Worm (Caenorhabditis elegans) whole organism, late embryonic: ENCODE measurements around the gene scl-27.

Source experiments
- C38D4.7 ChIP-seq: fragments of 200-800 bp; sonication (Bioruptor generic); optimal IDR thresholded peaks from 2 replicates; lab custom pipeline; 2018; ENCODE audit warnings: mild to moderate bottlenecking, missing genetic modification characterization, moderate library complexity, missing compliant biosample characterization
- F13H6.1 ChIP-seq: sonication (generic microtip); optimal IDR thresholded peaks from 2 replicates; lab custom pipeline; 2016; ENCODE audit warnings: missing genetic modification characterization, missing compliant biosample characterization
- K09A11.1 ChIP-seq: sonication (generic microtip); optimal IDR thresholded peaks from 2 replicates; lab custom pipeline; 2017; ENCODE audit warnings: antibody characterized with exemption, mild to moderate bottlenecking, missing genetic modification characterization, missing compliant biosample characterization; ENCODE audit not compliant: insufficient read depth
- ceh-2 ChIP-seq: sonication (generic microtip); optimal IDR thresholded peaks from 2 replicates; lab custom pipeline; 2016; ENCODE audit warnings: missing genotype, missing genetic modification characterization, missing compliant biosample characterization
- ceh-34 ChIP-seq: sonication (generic microtip); optimal IDR thresholded peaks from 2 replicates; lab custom pipeline; 2016; ENCODE audit warnings: mild to moderate bottlenecking, missing genetic modification characterization, missing compliant biosample characterization
- ceh-45 ChIP-seq: fragments of 200-800 bp; sonication (Bioruptor generic); IDR thresholded peaks from 2 replicates; pipeline ENCODE4 v1.3.6; 2022; ENCODE audit warnings: missing genetic modification reagents, missing genetic modification characterization, missing compliant biosample characterization
- ceh-6 ChIP-seq: fragments of 200-800 bp; sonication (Bioruptor generic); optimal IDR thresholded peaks from 2 replicates; lab custom pipeline; 2018; ENCODE audit warnings: mild to moderate bottlenecking, missing genetic modification characterization, missing compliant biosample characterization
- dmd-4 ChIP-seq: sonication (generic microtip); optimal IDR thresholded peaks from 2 replicates; lab custom pipeline; 2016; ENCODE audit warnings: borderline replicate concordance, missing genetic modification characterization, missing compliant biosample characterization
- dve-1 ChIP-seq: sonication (generic microtip); optimal IDR thresholded peaks from 2 replicates; lab custom pipeline; 2017; ENCODE audit warnings: antibody characterized with exemption, mild to moderate bottlenecking, missing genetic modification characterization, missing compliant biosample characterization
- elt-2 ChIP-seq: sonication (generic microtip); optimal IDR thresholded peaks from 2 replicates; lab custom pipeline; 2016; ENCODE audit warnings: missing genetic modification reagents, missing genetic modification characterization, missing compliant biosample characterization
- elt-4 ChIP-seq: sonication (generic microtip); optimal IDR thresholded peaks from 2 replicates; lab custom pipeline; 2016; ENCODE audit warnings: missing genetic modification characterization, missing compliant biosample characterization
- eyg-1 ChIP-seq: sonication (generic microtip); optimal IDR thresholded peaks from 2 replicates; lab custom pipeline; 2016; ENCODE audit warnings: missing genotype, missing genetic modification characterization, missing compliant biosample characterization
- fax-1 ChIP-seq: sonication (generic microtip); optimal IDR thresholded peaks from 2 replicates; lab custom pipeline; 2016; ENCODE audit warnings: missing genotype, missing genetic modification characterization, missing compliant biosample characterization
- fkh-6 ChIP-seq: sonication (generic microtip); optimal IDR thresholded peaks from 2 replicates; lab custom pipeline; 2016; ENCODE audit warnings: missing genetic modification characterization, missing compliant biosample characterization
- hlh-13 ChIP-seq: fragments of 200-800 bp; sonication (Bioruptor generic); optimal IDR thresholded peaks from 2 replicates; lab custom pipeline; 2018; ENCODE audit warnings: mild to moderate bottlenecking, missing genetic modification characterization, missing compliant biosample characterization
- hlh-15 ChIP-seq: sonication (generic microtip); optimal IDR thresholded peaks from 2 replicates; lab custom pipeline; 2016; ENCODE audit warnings: missing genetic modification characterization, missing compliant biosample characterization
- hlh-8 ChIP-seq: sonication (generic microtip); optimal IDR thresholded peaks from 2 replicates; lab custom pipeline; 2016; ENCODE audit warnings: missing genotype, missing genetic modification characterization, missing compliant biosample characterization
- lin-11 ChIP-seq: fragments of 200-800 bp; sonication (Bioruptor generic); optimal IDR thresholded peaks from 2 replicates; lab custom pipeline; 2018; ENCODE audit warnings: mild to moderate bottlenecking, missing genetic modification characterization, missing compliant biosample characterization
- madf-2 ChIP-seq: sonication (generic microtip); optimal IDR thresholded peaks from 2 replicates; lab custom pipeline; 2017; ENCODE audit warnings: missing genetic modification characterization, missing compliant biosample characterization
- mec-3 ChIP-seq: sonication (generic microtip); optimal IDR thresholded peaks from 2 replicates; lab custom pipeline; 2016; ENCODE audit warnings: borderline replicate concordance, missing genetic modification characterization, missing compliant biosample characterization
- nhr-11 ChIP-seq: fragments of 150-350 bp; optimal IDR thresholded peaks from 2 replicates; lab custom pipeline; 2014; ENCODE audit warnings: missing biosample characterization, missing genetic modification characterization
- nhr-232 ChIP-seq: sonication (generic microtip); optimal IDR thresholded peaks from 2 replicates; lab custom pipeline; 2016; ENCODE audit warnings: missing genetic modification characterization, missing compliant biosample characterization
- odd-2 ChIP-seq: sonication (generic microtip); optimal IDR thresholded peaks from 2 replicates; lab custom pipeline; 2017; ENCODE audit warnings: antibody characterized with exemption, mild to moderate bottlenecking, missing genetic modification characterization, missing compliant biosample characterization
- pag-3 ChIP-seq: sonication (generic microtip); optimal IDR thresholded peaks from 2 replicates; lab custom pipeline; 2016; ENCODE audit warnings: missing compliant biosample characterization, missing genetic modification characterization, borderline replicate concordance
- pat-9 ChIP-seq: fragments of 200-800 bp; sonication (Bioruptor generic); optimal IDR thresholded peaks from 2 replicates; lab custom pipeline; 2018; ENCODE audit warnings: mild to moderate bottlenecking, missing genetic modification characterization, moderate library complexity, missing compliant biosample characterization
- pax-1 ChIP-seq: fragments of 150-350 bp; optimal IDR thresholded peaks from 2 replicates; lab custom pipeline; 2014; ENCODE audit warnings: missing biosample characterization, missing genetic modification characterization
- pha-2 ChIP-seq: sonication (generic microtip); optimal IDR thresholded peaks from 2 replicates; lab custom pipeline; 2017; ENCODE audit warnings: mild to moderate bottlenecking, missing genetic modification characterization, missing compliant biosample characterization
- pha-4 ChIP-seq: fragments of 150-350 bp; optimal IDR thresholded peaks from 2 replicates; lab custom pipeline; 2018; ENCODE audit warnings: missing biosample characterization, missing genetic modification reagents, missing genetic modification characterization
- pqm-1 ChIP-seq: sonication (generic microtip); optimal IDR thresholded peaks from 2 replicates; lab custom pipeline; 2016; ENCODE audit warnings: missing genetic modification characterization, missing compliant biosample characterization
- pros-1 ChIP-seq: fragments of 150-350 bp; optimal IDR thresholded peaks from 2 replicates; lab custom pipeline; 2014; ENCODE audit warnings: missing biosample characterization, missing genetic modification reagents, missing genetic modification characterization
- ref-2 ChIP-seq: sonication (generic microtip); optimal IDR thresholded peaks from 2 replicates; lab custom pipeline; 2016; ENCODE audit warnings: missing genetic modification characterization, missing compliant biosample characterization
- sox-4 ChIP-seq: sonication (generic microtip); optimal IDR thresholded peaks from 2 replicates; lab custom pipeline; 2017; ENCODE audit warnings: mild to moderate bottlenecking, missing genetic modification characterization, inconsistent platforms, missing compliant biosample characterization
- syd-9 ChIP-seq: sonication (generic microtip); optimal IDR thresholded peaks from 2 replicates; lab custom pipeline; 2016; ENCODE audit warnings: mild to moderate bottlenecking, missing genetic modification characterization, moderate library complexity, missing compliant biosample characterization
- tbx-2 ChIP-seq: sonication (generic microtip); optimal IDR thresholded peaks from 2 replicates; lab custom pipeline; 2016; ENCODE audit warnings: missing genetic modification characterization, missing compliant biosample characterization
- zip-5 ChIP-seq: sonication (generic microtip); optimal IDR thresholded peaks from 2 replicates; lab custom pipeline; 2016; ENCODE audit warnings: missing genetic modification characterization, missing compliant biosample characterization

Gene scl-27

ce11 chrV:384511-384910 is 15.3 kb upstream of the scl-27 start:
- TF ChIP-seq pha-2 (tag; lab: Kevin White, UChicago): no peak
- no peak for TF ChIP-seq ref-2 (tag; lab: Kevin White, UChicago)
- TF ChIP-seq hlh-8 (tag; lab: Kevin White, UChicago): no peak
- no peak for TF ChIP-seq pax-1 (tag; lab: Kevin White, UChicago)
- no peak for TF ChIP-seq ceh-34 (tag; lab: Kevin White, UChicago)
- TF ChIP-seq zip-5: no peak
- no peak for TF ChIP-seq hlh-15 (tag; lab: Kevin White, UChicago)
- no peak for TF ChIP-seq fax-1 (tag; lab: Kevin White, UChicago)
- no peak for TF ChIP-seq pha-4 (tag; lab: Kevin White, UChicago)
- no peak for TF ChIP-seq sox-4 (tag; lab: Kevin White, UChicago)
- TF ChIP-seq elt-4 (tag; lab: Kevin White, UChicago): no peak
- no peak for TF ChIP-seq mec-3 (tag; lab: Kevin White, UChicago)
- TF ChIP-seq K09A11.1: no peak
- TF ChIP-seq ceh-6 (GFP tag; lab: Kevin White, UChicago): no peak
- TF ChIP-seq elt-2 (tag; lab: Kevin White, UChicago): no peak
- TF ChIP-seq syd-9 (tag; lab: Kevin White, UChicago): no peak
- no peak for TF ChIP-seq pag-3 (tag; lab: Kevin White, UChicago)
- no peak for TF ChIP-seq pqm-1 (tag; lab: Kevin White, UChicago)

DNA sequence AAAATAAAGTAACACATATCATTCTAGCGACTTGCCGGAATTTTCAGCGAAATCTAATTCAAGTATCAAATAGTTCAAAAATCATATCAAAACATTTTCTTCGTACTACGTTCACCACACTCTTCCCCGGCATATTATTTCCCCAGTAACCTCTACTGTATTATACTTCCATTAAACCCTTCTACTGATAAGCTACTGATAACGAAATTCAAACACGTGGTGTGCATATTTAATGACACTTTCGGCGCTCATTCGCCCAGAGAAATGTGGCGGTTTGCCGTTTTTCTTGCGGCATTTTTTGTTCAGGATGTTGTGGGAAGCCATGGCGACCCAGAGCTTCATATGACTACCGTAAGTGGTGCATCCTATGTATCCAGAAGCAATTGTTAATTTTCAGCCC is 14.3 kb upstream of the scl-27 start, which contains the start of gene lipl-5:
Gene lipl-5, plus strand, starts transcription at position 259 of the 400 bp plus-strand sequence.
- TF ChIP-seq ceh-2 (no peak), elt-2 (tag; lab: Kevin White, UChicago) (peak; percentile 59), C38D4.7 (GFP tag; lab: Kevin White, UChicago) (no peak)

ce11 chrV:388397-388796 is 11.4 kb upstream of the scl-27 start, which contains the start of gene ZK6.6:
Gene ZK6.6, plus strand, starts transcription at chrV:388697.
- TF ChIP-seq fkh-6 (no peak), tbx-2 (tag; lab: Kevin White, UChicago) (no peak), F13H6.1 (tag; lab: Kevin White, UChicago) (no peak), fax-1 (tag; lab: Kevin White, UChicago) (no peak), lin-11 (tag; lab: Kevin White, UChicago) (no peak), madf-2 (tag; lab: Kevin White, UChicago) (no peak), C38D4.7 (GFP tag; lab: Kevin White, UChicago) (no peak), hlh-13 (GFP tag; lab: Kevin White, UChicago) (no peak), dmd-4 (tag; lab: Kevin White, UChicago) (no peak)
- TF ChIP-seq, all 69 proteins: peak for 0

ce11 chrV:392199-392678 is 7.6 kb upstream of the scl-27 start, which contains the start of gene nhr-254:
Gene nhr-254, plus strand, starts transcription at chrV:392628.
- TF ChIP-seq sox-4 (tag; lab: Kevin White, UChicago) (no peak), tbx-2 (tag; lab: Kevin White, UChicago) (no peak), eyg-1 (tag; lab: Kevin White, UChicago) (no peak), pat-9 (tag; lab: Kevin White, UChicago) (no peak), hlh-15 (tag; lab: Kevin White, UChicago) (no peak), elt-2 (tag; lab: Kevin White, UChicago) (no peak), ceh-2 (no peak), mec-3 (tag; lab: Kevin White, UChicago) (no peak), dve-1 (tag; lab: Kevin White, UChicago) (no peak), odd-2 (tag; lab: Kevin White, UChicago) (no peak), pros-1 (tag; lab: Kevin White, UChicago) (no peak), pha-4 (tag; lab: Kevin White, UChicago) (no peak), zip-5 (no peak), nhr-232 (tag; lab: Kevin White, UChicago) (no peak), ceh-45 (no peak), nhr-11 (tag; lab: Kevin White, UChicago) (no peak), fax-1 (tag; lab: Kevin White, UChicago) (no peak)
